Worm (Caenorhabditis elegans): ENCODE measurements around the gene col-156.
A peak's percentile ranks its signal among the peaks of the same experiment; 100 is the strongest.

The col-156 gene

DNA sequence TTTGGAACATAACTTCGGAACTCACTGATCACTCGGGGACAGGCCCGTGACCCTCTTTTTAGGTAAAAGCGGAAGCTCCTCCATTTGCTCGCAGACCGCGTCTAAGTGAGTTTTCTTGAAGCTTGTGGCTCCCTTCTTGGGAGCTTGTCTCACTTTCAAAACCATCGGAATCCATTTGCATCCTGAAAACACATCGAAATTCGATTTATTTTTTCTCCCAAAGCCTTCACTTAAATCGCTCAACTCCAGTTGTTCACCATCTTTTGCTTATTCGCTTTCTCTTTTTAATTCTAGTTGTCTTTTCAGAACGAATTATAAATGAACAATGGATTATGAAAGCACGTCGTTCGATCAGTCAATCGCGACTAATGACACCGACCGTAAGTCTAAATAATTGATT, 9.1 kb upstream of the col-156 start, which contains the start of gene T11F9.1:
T11F9.1 (plus strand) TSS at position 301 of the 400 bp plus-strand sequence.
- TF ChIP-seq nhr-25 (tag; optimal IDR thresholded peaks at IDR 0.05) (no peak), sem-4 (tag; optimal IDR thresholded peaks at IDR 0.05) (no peak), dmd-4 (tag; optimal IDR thresholded peaks at IDR 0.05) (no peak), gmeb-1 (tag; optimal IDR thresholded peaks at IDR 0.05) (no peak), ceh-16 (tag; optimal IDR thresholded peaks at IDR 0.05) (no peak), lin-13 (GFP tag; optimal IDR thresholded peaks at IDR 0.05) (no peak), elt-3 (tag; optimal IDR thresholded peaks at IDR 0.05) (no peak)

ce11 chrV:11454917-11455316, 4.8 kb upstream of the col-156 start:
- no peak for TF ChIP-seq Y55F3AM.14 (GFP tag; optimal IDR thresholded peaks at IDR 0.05)

ce11 chrV:11449404-11449803, 753 bp downstream of the col-156 start:
- TF ChIP-seq fos-1 (tag; optimal IDR thresholded peaks at IDR 0.05) (no peak), nhr-10 (tag; optimal IDR thresholded peaks at IDR 0.05) (no peak), ceh-16 (tag; optimal IDR thresholded peaks at IDR 0.05) (no peak), peb-1 (tag; optimal IDR thresholded peaks at IDR 0.05) (no peak), nhr-77 (tag; optimal IDR thresholded peaks at IDR 0.05) (no peak), ama-1 (optimal IDR thresholded peaks at IDR 0.05) (no peak)

DNA sequence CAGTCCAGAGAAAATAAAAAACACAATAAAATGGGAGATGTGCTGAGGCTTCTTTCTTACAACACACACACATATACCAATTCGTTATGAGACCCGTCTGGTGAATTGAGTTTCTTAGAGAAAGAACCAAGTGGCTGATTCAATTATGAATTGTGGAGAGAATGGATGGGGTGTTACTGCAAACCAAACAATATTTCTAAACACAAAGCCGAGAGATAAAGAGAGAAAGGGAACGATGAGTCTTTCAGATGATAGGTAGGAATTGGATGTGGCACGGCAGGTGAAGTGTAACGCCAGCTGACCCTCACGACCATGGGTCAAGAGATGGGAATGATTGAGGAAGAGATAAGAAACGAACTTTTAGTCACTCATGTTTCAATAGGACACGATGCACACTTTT, 3.9 kb downstream of the col-156 start, which contains the start of gene mig-17:
mig-17 (plus strand) TSS at position 389 of the 400 bp plus-strand sequence.
- peak; percentile 31 for TF ChIP-seq nhr-129 (tag; optimal IDR thresholded peaks at IDR 0.05)
- no peak for TF ChIP-seq sma-3 (GFP tag; optimal IDR thresholded peaks at IDR 0.05)
- TF ChIP-seq Y55F3AM.14 (GFP tag; optimal IDR thresholded peaks at IDR 0.05), result no peak
- TF ChIP-seq dmd-4 (tag; optimal IDR thresholded peaks at IDR 0.05), result no peak
- TF ChIP-seq F13H6.1 (tag; optimal IDR thresholded peaks at IDR 0.05), result peak; percentile 56
- TF ChIP-seq nhr-237 (tag; optimal IDR thresholded peaks at IDR 0.05), result no peak
- TF ChIP-seq sma-9 (GFP tag; optimal IDR thresholded peaks at IDR 0.05), result peak; percentile 7
- TF ChIP-seq sma-9 (tag; optimal IDR thresholded peaks at IDR 0.05), result no peak
- no peak for TF ChIP-seq zag-1 (tag; optimal IDR thresholded peaks at IDR 0.05)
- TF ChIP-seq unc-62 (GFP tag; optimal IDR thresholded peaks at IDR 0.05), result no peak
- TF ChIP-seq nhr-25 (tag; optimal IDR thresholded peaks at IDR 0.05), result no peak

- TF ChIP-seq nhr-6 (tag; optimal IDR thresholded peaks at IDR 0.05) (no peak), mab-5 (tag; optimal IDR thresholded peaks at IDR 0.05) (peak; percentile 14), C34F6.9 (tag; optimal IDR thresholded peaks at IDR 0.05) (peak; percentile 43), sem-4 (tag; optimal IDR thresholded peaks at IDR 0.05) (peak; percentile 23), unc-55 (GFP tag; optimal IDR thresholded peaks at IDR 0.05) (peak; percentile 61), aly-2 (tag; optimal IDR thresholded peaks at IDR 0.05) (no peak), F13H6.1 (tag; optimal IDR thresholded peaks at IDR 0.05) (peak; percentile 75), lin-13 (GFP tag; optimal IDR thresholded peaks at IDR 0.05) (peak; percentile 22), gmeb-1 (tag; optimal IDR thresholded peaks at IDR 0.05) (no peak), mdl-1 (tag; optimal IDR thresholded peaks at IDR 0.05) (peak in 1 of 2 experiments; percentile 29), fos-1 (tag; optimal IDR thresholded peaks at IDR 0.05) (no peak), sma-9 (GFP tag; optimal IDR thresholded peaks at IDR 0.05) (peak; percentile 14), sma-9 (tag; optimal IDR thresholded peaks at IDR 0.05) (no peak), zag-1 (tag; optimal IDR thresholded peaks at IDR 0.05) (peak; percentile 58), peb-1 (tag; optimal IDR thresholded peaks at IDR 0.05) (no peak), nhr-23 (tag; optimal IDR thresholded peaks at IDR 0.05) (no peak), lsy-2 (tag; optimal IDR thresholded peaks at IDR 0.05) (peak in 1 of 2 experiments; percentile 5), ztf-1 (GFP tag; conservative IDR thresholded peaks at IDR 0.05) (no peak)
These were observed 4.8 kb downstream of the col-156 start for ce11 chrV:11445375-11445774.

ce11 chrV:11443503-11443902, 6.7 kb downstream of the col-156 start, which contains the start of gene F57B7.2:
Gene F57B7.2 (minus strand): TSS chrV:11443603.
- TF ChIP-seq nhr-237 (tag; optimal IDR thresholded peaks at IDR 0.05) (no peak), sma-9 (GFP tag; optimal IDR thresholded peaks at IDR 0.05) (peak; percentile 7), sma-9 (tag; optimal IDR thresholded peaks at IDR 0.05) (no peak), mab-5 (tag; optimal IDR thresholded peaks at IDR 0.05) (peak; percentile 2), gmeb-1 (tag; optimal IDR thresholded peaks at IDR 0.05) (no peak)

ce11 chrV:11439202-11439601, 11.0 kb downstream of the col-156 start:
- no peak for TF ChIP-seq zag-1 (tag; optimal IDR thresholded peaks at IDR 0.05)
- no peak for TF ChIP-seq ZK546.5 (tag; optimal IDR thresholded peaks at IDR 0.05)
- no peak for TF ChIP-seq blmp-1 (tag; optimal IDR thresholded peaks at IDR 0.05; ENCODE audit: insufficient read depth)
- TF ChIP-seq dmd-4 (tag; optimal IDR thresholded peaks at IDR 0.05), result no peak
- no peak for TF ChIP-seq lin-11 (tag; optimal IDR thresholded peaks at IDR 0.05)
- no peak for TF ChIP-seq ztf-11 (tag; optimal IDR thresholded peaks at IDR 0.05)
- no peak for TF ChIP-seq F13H6.1 (tag; optimal IDR thresholded peaks at IDR 0.05)
- no peak for TF ChIP-seq nhr-77 (tag; optimal IDR thresholded peaks at IDR 0.05)
- no peak for TF ChIP-seq ama-1 (optimal IDR thresholded peaks at IDR 0.05)

Data from whole organism, L2 larva.